Fruit fly (Drosophila melanogaster) whole organism, wandering third instar larva: ENCODE data around the gene pinta.

Experiments
- Sp1 ChIP-seq: fragments of 200-800 bp; sonication (Bioruptor generic); optimal IDR thresholded peaks from 3 replicates; lab custom pipeline; 2019; ENCODE audit warnings: missing biosample characterization, mild to moderate bottlenecking, missing genetic modification characterization, moderate library complexity
- dsf ChIP-seq: sonication (Bioruptor generic); optimal IDR thresholded peaks from 2 replicates; lab custom pipeline; 2016; ENCODE audit warnings: missing biosample characterization, missing genetic modification characterization, borderline replicate concordance

DNA sequence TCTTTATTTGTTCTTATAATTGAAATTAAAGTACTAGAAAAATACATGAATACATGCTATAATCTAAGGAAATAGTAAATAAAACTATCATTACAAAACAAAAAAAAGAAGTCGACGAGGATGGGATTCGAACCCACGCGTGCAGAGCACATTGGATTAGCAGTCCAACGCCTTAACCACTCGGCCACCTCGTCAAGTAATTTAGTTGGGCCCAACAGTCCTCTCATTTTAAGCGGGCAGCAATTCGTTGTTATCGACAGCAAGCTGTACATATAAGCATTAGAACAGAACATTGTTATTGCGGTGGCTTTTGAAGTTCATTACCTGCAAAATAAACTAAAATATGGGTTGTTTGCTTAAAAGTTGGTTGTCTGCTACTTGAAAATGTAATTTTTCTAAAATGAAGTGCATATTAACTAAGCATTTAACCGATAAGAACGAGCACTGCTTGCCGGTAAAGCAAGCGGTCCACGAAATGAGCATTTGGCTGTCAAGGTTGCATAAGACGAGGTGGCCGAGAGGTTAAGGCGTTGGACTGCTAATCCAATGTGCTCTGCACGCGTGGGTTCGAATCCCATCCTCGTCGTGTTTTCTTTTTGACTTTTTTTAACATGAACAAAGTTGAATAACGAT, 27.5 kb downstream of the pinta start:
- TF ChIP-seq Sp1 (GFP tag; lab: Kevin White, UChicago): no peak
- TF ChIP-seq dsf (GFP tag; lab: Kevin White, UChicago): no peak
